Worm (Caenorhabditis elegans): ENCODE measurements around the gene F21D5.4.
A peak's percentile ranks its signal among the peaks of the same experiment; 100 is the strongest.
"Not testable (repeated sequence)": the region's sequence is repeated elsewhere in the genome, so short reads cannot be mapped to it uniquely, and the experiment has no call there.

Gene F21D5.4

DNA sequence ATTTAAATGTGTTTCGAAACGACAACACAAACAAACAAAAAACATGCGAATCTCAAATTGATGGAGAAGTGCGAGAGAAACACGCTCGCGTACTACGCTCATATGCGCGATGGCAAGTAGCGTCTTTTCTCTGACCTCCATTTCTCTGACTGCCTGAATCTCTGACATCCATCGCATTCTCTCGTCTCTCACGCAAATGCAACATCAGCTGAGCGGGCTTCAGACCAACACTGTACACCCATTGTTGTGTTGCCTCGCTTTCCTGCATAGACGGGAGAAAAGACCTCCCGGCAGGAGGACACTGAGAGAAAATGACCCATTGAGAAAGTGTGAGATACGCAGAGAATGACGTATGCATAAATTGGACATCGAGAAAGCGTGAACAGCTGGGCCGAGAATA lies 44.3 kb downstream of the F21D5.4 start (continued):
- peak; percentile 91 for TF ChIP-seq hlh-30 (tag; optimal IDR thresholded peaks at IDR 0.05; ENCODE audit: insufficient read depth)
- no peak for TF ChIP-seq ama-1 (optimal IDR thresholded peaks at IDR 0.05)
- TF ChIP-seq dpl-1 (GFP tag; optimal IDR thresholded peaks at IDR 0.05), result peak; percentile 37
- no peak for TF ChIP-seq Y48G9A.11 (GFP tag; IDR thresholded peaks at IDR 0.05)
- TF ChIP-seq Y5F2A.4 (GFP tag; optimal IDR thresholded peaks at IDR 0.05), result no peak
- peak; percentile 60 for TF ChIP-seq nhr-48 (tag; optimal IDR thresholded peaks at IDR 0.05)

DNA sequence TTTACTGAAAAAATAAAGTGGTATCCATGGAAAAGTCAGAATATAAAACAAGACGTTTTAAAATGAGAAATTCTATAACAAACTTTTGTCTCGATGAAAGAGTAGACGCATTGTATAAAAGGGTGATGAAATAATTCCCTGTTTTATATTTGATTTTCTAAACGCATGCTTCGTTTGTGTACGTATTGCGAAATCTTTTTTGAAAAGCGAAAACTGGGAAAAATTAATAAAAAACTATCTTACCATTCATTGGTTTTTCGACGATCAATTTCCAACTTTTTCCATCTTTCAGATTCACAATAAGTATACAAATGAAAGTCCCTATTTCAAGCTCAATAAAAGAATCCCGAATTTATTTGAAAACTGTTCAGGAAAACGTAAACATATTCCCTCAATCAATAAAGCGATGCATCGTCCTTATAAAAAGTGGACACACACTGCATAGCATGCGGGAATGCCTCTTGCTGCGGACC lies 47.0 kb downstream of the F21D5.4 start, which contains the start of gene C33D9.13:
C33D9.13 (minus strand) TSS at position 423 of the 473 bp plus-strand sequence.
- TF ChIP-seq rbr-2 (tag; optimal IDR thresholded peaks at IDR 0.05) (no peak), pha-4 (GFP tag; IDR thresholded peaks at IDR 0.05) (no peak), pha-4 (tag; optimal IDR thresholded peaks at IDR 0.05) (no peak), mxl-2 (GFP tag; conservative IDR thresholded peaks at IDR 0.05) (no peak), ztf-7 (tag; optimal IDR thresholded peaks at IDR 0.05) (no peak), nhr-25 (tag; optimal IDR thresholded peaks at IDR 0.05; ENCODE audit: borderline replicate concordance, insufficient read depth) (no peak), dpl-1 (GFP tag; optimal IDR thresholded peaks at IDR 0.05) (no peak)

DNA sequence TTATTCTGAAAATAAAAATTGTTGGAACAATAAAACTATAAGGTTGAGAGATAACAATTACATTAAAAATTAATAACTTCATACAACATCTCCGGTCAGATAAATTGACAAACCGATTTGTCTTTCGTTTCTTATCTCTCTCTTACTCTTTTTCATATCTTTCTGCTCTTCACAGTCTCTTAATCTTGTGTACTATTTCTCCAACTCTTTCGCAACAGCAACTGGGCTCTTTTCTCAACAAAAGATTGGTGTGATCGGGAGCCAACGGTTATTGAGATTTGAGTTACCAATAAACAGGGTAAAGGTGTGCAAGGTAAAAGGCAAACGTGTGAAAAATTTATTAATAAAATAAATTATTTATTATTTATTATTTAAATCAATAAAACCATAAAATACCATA lies 48.8 kb downstream of the F21D5.4 start, which contains the start of gene C33D9.8:
C33D9.8 (minus strand) TSS at position 99 of the 400 bp plus-strand sequence.
- TF ChIP-seq snpc-4 (tag; optimal IDR thresholded peaks at IDR 0.05), result no peak
- TF ChIP-seq daf-16 (GFP tag; optimal IDR thresholded peaks at IDR 0.05), result no peak
- peak; percentile 24 for TF ChIP-seq daf-16 (tag; optimal IDR thresholded peaks at IDR 0.05)

DNA sequence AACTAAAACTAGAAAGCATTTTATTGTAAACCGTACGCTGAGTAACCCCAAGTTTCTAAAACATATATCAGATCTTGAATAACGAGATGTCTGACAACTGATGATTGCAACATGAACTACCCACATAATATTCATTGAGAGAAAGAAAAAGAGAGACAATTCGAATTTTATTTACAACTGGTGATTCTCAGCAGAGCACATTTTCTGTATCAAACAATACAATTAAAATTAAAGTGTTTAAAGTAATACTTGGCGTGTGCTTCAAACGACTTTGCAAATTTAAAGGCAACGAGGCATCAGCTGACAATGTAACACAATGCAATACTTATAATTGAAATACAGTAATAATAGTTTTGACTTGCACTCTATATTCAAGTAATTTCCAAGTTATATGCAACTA lies 50.2 kb downstream of the F21D5.4 start, which contains the start of gene C33D9.10:
C33D9.10 (minus strand) TSS at position 101 of the 400 bp plus-strand sequence.
- not testable (repeated sequence) for TF ChIP-seq mxl-3 (GFP tag; optimal IDR thresholded peaks at IDR 0.05); ceh-82 (tag; optimal IDR thresholded peaks at IDR 0.05); duxl-1 (tag; optimal IDR thresholded peaks at IDR 0.05; ENCODE audit: poor library complexity)
